Fruit fly (Drosophila melanogaster) whole organism, embryonic: ENCODE measurements around the gene Chchd3.

Source experiments
- Blimp-1 ChIP-seq: fragments of 200-800 bp; sonication (Bioruptor generic); optimal IDR thresholded peaks from 3 replicates; lab custom pipeline; 2018; ENCODE audit warnings: missing biosample characterization, missing genetic modification characterization, mild to moderate bottlenecking, moderate library complexity, missing genetic modification reagents
- CG15696 ChIP-seq: fragments of 200-800 bp; sonication (Bioruptor generic); optimal IDR thresholded peaks from 2 replicates; lab custom pipeline; 2019; ENCODE audit warnings: missing biosample characterization, mild to moderate bottlenecking, missing genetic modification characterization, moderate library complexity
- CG16815 ChIP-seq: fragments of 200-800 bp; sonication (Bioruptor generic); optimal IDR thresholded peaks from 3 replicates; lab custom pipeline; 2017; ENCODE audit warnings: missing biosample characterization, mild to moderate bottlenecking, missing genetic modification characterization
- CG18011 ChIP-seq: fragments of 200-800 bp; sonication (Bioruptor generic); optimal IDR thresholded peaks from 2 replicates; lab custom pipeline; 2017; ENCODE audit warnings: missing biosample characterization, missing genetic modification characterization, mild to moderate bottlenecking, moderate library complexity, missing genotype
- CG18262 ChIP-seq: fragments of 200-800 bp; optimal IDR thresholded peaks from 3 replicates; lab custom pipeline; 2019; ENCODE audit warnings: missing biosample characterization, mild to moderate bottlenecking, missing genetic modification characterization, moderate library complexity
- CG18476 ChIP-seq: fragments of 200-800 bp; sonication (Bioruptor generic); optimal IDR thresholded peaks from 2 replicates; lab custom pipeline; 2016; ENCODE audit warnings: missing biosample characterization, mild to moderate bottlenecking, missing genetic modification characterization
- CG2129 ChIP-seq: fragments of 200-800 bp; sonication (Bioruptor generic); IDR thresholded peaks from 2 replicates; pipeline ENCODE4 v1.3.6; 2022; ENCODE audit warnings: missing biosample characterization, missing genetic modification characterization; ENCODE audit not compliant: partially characterized antibody
- CG30431 ChIP-seq: fragments of 200-800 bp; sonication (Bioruptor generic); optimal IDR thresholded peaks from 2 replicates; lab custom pipeline; 2017; ENCODE audit warnings: missing biosample characterization, missing genetic modification characterization
- CG31388 ChIP-seq: fragments of 200-800 bp; sonication (Bioruptor generic); optimal IDR thresholded peaks from 2 replicates; lab custom pipeline; 2016; ENCODE audit warnings: missing biosample characterization, missing genetic modification characterization
- CG32767 ChIP-seq: fragments of 200-800 bp; sonication (Bioruptor generic); IDR thresholded peaks from 2 replicates; pipeline ENCODE4 v1.3.6; 2022; ENCODE audit warnings: missing biosample characterization, missing genetic modification characterization
- CG4360 ChIP-seq: fragments of 200-800 bp; sonication (Bioruptor generic); IDR thresholded peaks from 2 replicates; pipeline ENCODE4 v1.3.6; 2022; ENCODE audit warnings: missing biosample characterization, missing genetic modification characterization
- CG5180 ChIP-seq: fragments of 200-800 bp; sonication (Bioruptor generic); optimal IDR thresholded peaks from 3 replicates; lab custom pipeline; 2017; ENCODE audit warnings: missing biosample characterization, missing genetic modification characterization, mild to moderate bottlenecking, moderate library complexity, missing genetic modification reagents
- CG6765 ChIP-seq: fragments of 200-800 bp; sonication (Bioruptor generic); optimal IDR thresholded peaks from 3 replicates; lab custom pipeline; 2017; ENCODE audit warnings: missing biosample characterization, mild to moderate bottlenecking, missing genetic modification characterization
- CG7963 ChIP-seq: fragments of 200-800 bp; sonication (Bioruptor generic); IDR thresholded peaks from 3 replicates; pipeline ENCODE4 v1.3.6; 2022; ENCODE audit warnings: missing biosample characterization, missing genetic modification characterization; ENCODE audit not compliant: partially characterized antibody
- CG8281 ChIP-seq: fragments of 200-800 bp; sonication (Bioruptor generic); optimal IDR thresholded peaks from 2 replicates; lab custom pipeline; 2018; ENCODE audit warnings: missing biosample characterization, mild to moderate bottlenecking, missing genetic modification characterization, moderate library complexity
- CG8290 ChIP-seq, 3 experiments: fragments of 200-800 bp; sonication (Bioruptor generic); optimal IDR thresholded peaks; 2 replicates each; lab custom pipeline; 2016 to 2019; ENCODE audit warnings: missing biosample characterization in 3 of 3, missing genetic modification characterization in 3 of 3, mild to moderate bottlenecking in 2 of 3, moderate library complexity in 1 of 3
- CG8944 ChIP-seq: fragments of 200-800 bp; sonication (Bioruptor generic); optimal IDR thresholded peaks from 3 replicates; lab custom pipeline; 2016; ENCODE audit warnings: missing biosample characterization, missing genetic modification characterization
- CG9797 ChIP-seq: fragments of 200-800 bp; sonication (Bioruptor generic); optimal IDR thresholded peaks from 3 replicates; lab custom pipeline; 2018; ENCODE audit warnings: missing biosample characterization, mild to moderate bottlenecking, missing genetic modification characterization
- Dfd ChIP-seq, 2 experiments: fragments of >200 bp; optimal IDR thresholded peaks; 2 replicates each; lab custom pipeline; 2017; ENCODE audit warnings: missing biosample characterization in 2 of 2, missing genetic modification characterization in 2 of 2
- Elba2 ChIP-seq: fragments of 200-800 bp; sonication (Bioruptor generic); optimal IDR thresholded peaks from 3 replicates; lab custom pipeline; 2016; ENCODE audit warnings: missing biosample characterization, missing genetic modification characterization
- Fer1 ChIP-seq: fragments of 200-800 bp; sonication (Bioruptor generic); optimal IDR thresholded peaks from 2 replicates; lab custom pipeline; 2017; ENCODE audit warnings: missing biosample characterization, mild to moderate bottlenecking, missing genetic modification characterization
- H2.0 ChIP-seq: fragments of 200-800 bp; sonication (Bioruptor generic); IDR thresholded peaks from 2 replicates; pipeline ENCODE4 v1.3.6; 2022; ENCODE audit warnings: missing biosample characterization, missing genetic modification characterization
- Hand ChIP-seq: fragments of 200-800 bp; sonication (Bioruptor generic); optimal IDR thresholded peaks from 2 replicates; lab custom pipeline; 2017; ENCODE audit warnings: mild to moderate bottlenecking, missing biosample characterization, missing genetic modification reagents, missing genetic modification characterization
- Hey ChIP-seq: fragments of 200-800 bp; sonication (Bioruptor generic); optimal IDR thresholded peaks from 3 replicates; lab custom pipeline; 2018; ENCODE audit warnings: missing biosample characterization, mild to moderate bottlenecking, missing genetic modification characterization
- HmgZ ChIP-seq: fragments of 200-800 bp; sonication (Bioruptor generic); optimal IDR thresholded peaks from 2 replicates; lab custom pipeline; 2018; ENCODE audit warnings: missing biosample characterization, mild to moderate bottlenecking, missing genetic modification characterization
- Hmr ChIP-seq: fragments of 200-800 bp; sonication (Bioruptor generic); optimal IDR thresholded peaks from 3 replicates; lab custom pipeline; 2017; ENCODE audit warnings: mild to moderate bottlenecking, missing biosample characterization, missing genetic modification reagents, missing genetic modification characterization
- Jarid2 ChIP-seq: fragments of 200-800 bp; sonication (Bioruptor generic); optimal IDR thresholded peaks from 3 replicates; lab custom pipeline; 2017; ENCODE audit warnings: mild to moderate bottlenecking, missing biosample characterization, missing genetic modification reagents, missing genetic modification characterization
- MESR4 ChIP-seq: fragments of 200-800 bp; sonication (Bioruptor generic); optimal IDR thresholded peaks from 2 replicates; lab custom pipeline; 2018; ENCODE audit warnings: missing biosample characterization, mild to moderate bottlenecking, missing genetic modification characterization, moderate library complexity
- Ptx1 ChIP-seq: fragments of 200-800 bp; sonication (Bioruptor generic); IDR thresholded peaks from 2 replicates; pipeline ENCODE4 v1.3.6; 2022; ENCODE audit warnings: missing biosample characterization, missing genetic modification characterization
- Sox100B ChIP-seq: fragments of 200-800 bp; sonication (Bioruptor generic); optimal IDR thresholded peaks from 3 replicates; lab custom pipeline; 2018; ENCODE audit warnings: missing biosample characterization, mild to moderate bottlenecking, missing genetic modification characterization
- Tbp ChIP-seq: fragments of >200 bp; optimal IDR thresholded peaks from 2 replicates; lab custom pipeline; 2018; ENCODE audit warnings: missing biosample characterization, missing genetic modification characterization
- ap ChIP-seq: fragments of 200-800 bp; sonication (Bioruptor generic); IDR thresholded peaks from 2 replicates; pipeline ENCODE4 v1.3.6; 2022; ENCODE audit warnings: missing biosample characterization, missing genetic modification characterization
- bcd ChIP-seq: fragments of 200-800 bp; sonication (Bioruptor generic); optimal IDR thresholded peaks from 2 replicates; lab custom pipeline; 2017; ENCODE audit warnings: missing biosample characterization, mild to moderate bottlenecking, missing genetic modification characterization
- btn ChIP-seq: fragments of 200-800 bp; sonication (Bioruptor generic); optimal IDR thresholded peaks from 2 replicates; lab custom pipeline; 2016; ENCODE audit warnings: missing biosample characterization, missing genetic modification characterization
- crp ChIP-seq, 2 experiments: fragments of 200-800 bp; sonication (Bioruptor generic); optimal IDR thresholded peaks; 2 replicates in 1 of 2; 3 replicates in 1 of 2; lab custom pipeline; 2017; ENCODE audit warnings: missing biosample characterization in 2 of 2, missing genetic modification characterization in 2 of 2, mild to moderate bottlenecking in 1 of 2, moderate library complexity in 1 of 2
- en ChIP-seq: fragments of 200-800 bp; sonication (Bioruptor generic); optimal IDR thresholded peaks from 2 replicates; lab custom pipeline; 2016; ENCODE audit warnings: missing biosample characterization, missing genetic modification characterization
- esg ChIP-seq: fragments of 200-800 bp; sonication (Bioruptor generic); conservative IDR thresholded peaks from 2 replicates; pipeline ENCODE4 v1.3.6; 2022; ENCODE audit warnings: missing biosample characterization, missing genetic modification characterization
- eyg ChIP-seq: fragments of 200-800 bp; sonication (Bioruptor generic); optimal IDR thresholded peaks from 3 replicates; lab custom pipeline; 2016; ENCODE audit warnings: missing biosample characterization, missing genetic modification characterization
- fd64A ChIP-seq: fragments of 200-800 bp; sonication (Bioruptor generic); optimal IDR thresholded peaks from 3 replicates; lab custom pipeline; 2018; ENCODE audit warnings: missing biosample characterization, mild to moderate bottlenecking, missing genetic modification characterization
- jigr1 ChIP-seq: fragments of 200-800 bp; sonication (Bioruptor generic); IDR thresholded peaks from 3 replicates; pipeline ENCODE4 v1.3.6; 2022; ENCODE audit warnings: missing biosample characterization, missing genetic modification characterization
- lola ChIP-seq, 3 experiments: fragments of >200 bp in 2 of 3; fragments of 200-800 bp in 1 of 3; sonication (Bioruptor generic) in 1 of 3; optimal IDR thresholded peaks; 2 replicates each; lab custom pipeline; 2017 to 2019; ENCODE audit warnings: missing biosample characterization in 3 of 3, missing genetic modification characterization in 3 of 3, mild to moderate bottlenecking in 1 of 3, moderate library complexity in 1 of 3
- mirr ChIP-seq: fragments of 200-800 bp; sonication (Bioruptor generic); optimal IDR thresholded peaks from 3 replicates; lab custom pipeline; 2018; ENCODE audit warnings: missing biosample characterization, mild to moderate bottlenecking, missing genetic modification characterization
- odd ChIP-seq: fragments of 200-800 bp; sonication (Bioruptor generic); optimal IDR thresholded peaks from 2 replicates; lab custom pipeline; 2017; ENCODE audit warnings: missing biosample characterization, mild to moderate bottlenecking, missing genetic modification characterization
- pum ChIP-seq: fragments of 200-800 bp; sonication (Bioruptor generic); optimal IDR thresholded peaks from 2 replicates; lab custom pipeline; 2016; ENCODE audit warnings: missing biosample characterization, missing genetic modification characterization
- sc ChIP-seq, 3 experiments: fragments of >200 bp in 2 of 3; fragments of 200-800 bp in 1 of 3; sonication (Bioruptor generic) in 1 of 3; optimal IDR thresholded peaks; 2 replicates in 2 of 3; 3 replicates in 1 of 3; lab custom pipeline; 2017; ENCODE audit warnings: mild to moderate bottlenecking in 1 of 3, missing biosample characterization in 1 of 3, missing genetic modification characterization in 1 of 3, missing genetic modification reagents in 1 of 3
- schlank ChIP-seq: fragments of 200-800 bp; sonication (Bioruptor generic); optimal IDR thresholded peaks from 2 replicates; lab custom pipeline; 2018; ENCODE audit warnings: missing biosample characterization, mild to moderate bottlenecking, missing genetic modification characterization
- slp2 ChIP-seq: fragments of 200-800 bp; sonication (Bioruptor generic); optimal IDR thresholded peaks from 2 replicates; lab custom pipeline; 2016; ENCODE audit warnings: missing biosample characterization, missing genetic modification characterization
- ssp ChIP-seq: fragments of 200-800 bp; sonication (Bioruptor generic); IDR thresholded peaks from 2 replicates; pipeline ENCODE4 v1.3.6; 2022; ENCODE audit warnings: missing biosample characterization, missing genetic modification characterization
- vvl ChIP-seq: fragments of 200-800 bp; sonication (Bioruptor generic); IDR thresholded peaks from 2 replicates; pipeline ENCODE4 v1.3.6; 2022; ENCODE audit warnings: missing biosample characterization, missing genetic modification characterization

Gene Chchd3

dm6 chr3R:31062344-31062964, 8.7 kb upstream of the Chchd3 start (continued):
- TF ChIP-seq Hand (no peak), esg (GFP tag; lab: Robert Waterston, UW) (no peak), H2.0 (GFP tag; lab: Robert Waterston, UW) (no peak), eyg (no peak), CG4360 (GFP tag; lab: Robert Waterston, UW) (no peak), Elba2 (GFP tag; lab: Kevin White, UChicago) (no peak), CG30431 (no peak), CG18011 (GFP tag; lab: Kevin White, UChicago) (no peak), CG15696 (no peak), jigr1 (GFP tag; lab: Robert Waterston, UW) (no peak), CG8281 (tag; lab: Kevin White, UChicago) (no peak), schlank (tag; lab: Kevin White, UChicago) (no peak), Hey (no peak), ap (GFP tag; lab: Robert Waterston, UW) (no peak), lola (GFP tag; optimal IDR thresholded peaks at IDR 0.05; lab: Kevin White, UChicago) (peak in 1 of 3 experiments; percentile 16), CG5180 (no peak), Sox100B (GFP tag; lab: Kevin White, UChicago) (no peak), CG16815 (GFP tag; lab: Kevin White, UChicago) (no peak), fd64A (no peak), sc (optimal IDR thresholded peaks at IDR 0.05; lab: Kevin White, UChicago) (no peak), sc (GFP tag; optimal IDR thresholded peaks at IDR 0.05; lab: Kevin White, UChicago) (no peak), CG2129 (no peak), CG8944 (GFP tag; lab: Kevin White, UChicago) (no peak), pum (GFP tag; lab: Kevin White, UChicago) (no peak), mirr (GFP tag; lab: Kevin White, UChicago) (no peak), slp2 (GFP tag; lab: Kevin White, UChicago) (no peak), Tbp (GFP tag; lab: Kevin White, UChicago) (no peak), vvl (peak; percentile 50), crp (GFP tag; optimal IDR thresholded peaks at IDR 0.05; lab: Kevin White, UChicago) (no peak), HmgZ (tag; lab: Kevin White, UChicago) (no peak), btn (no peak), CG6765 (GFP tag; lab: Kevin White, UChicago) (no peak), CG8290 (GFP tag; optimal IDR thresholded peaks at IDR 0.05; lab: Kevin White, UChicago) (no peak), CG8290 (tag; optimal IDR thresholded peaks at IDR 0.05; lab: Kevin White, UChicago) (no peak), en (GFP tag; lab: Kevin White, UChicago) (no peak), Blimp-1 (GFP tag; lab: Kevin White, UChicago) (no peak), Fer1 (GFP tag; lab: Kevin White, UChicago) (no peak), Dfd (GFP tag; optimal IDR thresholded peaks at IDR 0.05; lab: Kevin White, UChicago) (no peak), CG7963 (no peak), Hmr (GFP tag; lab: Kevin White, UChicago) (no peak), CG9797 (no peak), Jarid2 (GFP tag; lab: Kevin White, UChicago) (peak; percentile 24), bcd (GFP tag; lab: Kevin White, UChicago) (no peak), odd (GFP tag; lab: Kevin White, UChicago) (no peak), Ptx1 (GFP tag; lab: Robert Waterston, UW) (no peak), ssp (GFP tag; lab: Robert Waterston, UW) (no peak), CG18476 (GFP tag; lab: Kevin White, UChicago) (no peak), CG32767 (no peak), CG31388 (GFP tag; lab: Kevin White, UChicago) (no peak), CG18262 (tag; lab: Kevin White, UChicago) (peak; percentile 4), MESR4 (GFP tag; lab: Kevin White, UChicago) (no peak)
